Fruit fly (Drosophila melanogaster) whole organism: ENCODE measurements around the gene CG31882.

Experiments used
- CG8478 ChIP-seq: fragments of >200 bp; optimal IDR thresholded peaks from 2 replicates; lab custom pipeline; 2018; ENCODE audit warnings: inconsistent platforms
- Dll ChIP-seq: fragments of >200 bp; optimal IDR thresholded peaks from 2 replicates; lab custom pipeline; 2017
- EcR ChIP-seq, 2 experiments: fragments of >200 bp; optimal IDR thresholded peaks; 2 replicates each; lab custom pipeline; 2017; ENCODE audit warnings: missing biosample characterization in 2 of 2, missing genetic modification characterization in 2 of 2, missing genetic modification reagents in 2 of 2
- pan ChIP-seq: fragments of >200 bp; optimal IDR thresholded peaks from 2 replicates; lab custom pipeline; 2017
- psq ChIP-seq: fragments of >200 bp; optimal IDR thresholded peaks from 2 replicates; lab custom pipeline; 2017
- usp ChIP-seq: fragments of >200 bp; optimal IDR thresholded peaks from 2 replicates; lab custom pipeline; 2017; ENCODE audit warnings: missing biosample characterization, missing genetic modification characterization, mixed read lengths

The CG31882 gene

dm6 chr2L:9601220-9601619, 23.9 kb downstream of the CG31882 start:
- TF ChIP-seq usp (GFP tag; lab: Kevin White, UChicago) (no peak), pan (no peak), CG8478 (lab: Kevin White, UChicago) (no peak), Dll (lab: Kevin White, UChicago) (no peak), EcR (GFP tag; optimal IDR thresholded peaks at IDR 0.05; lab: Kevin White, UChicago) (no peak), psq (no peak)

- no peak for TF ChIP-seq usp (GFP tag; lab: Kevin White, UChicago)
- TF ChIP-seq psq: no peak
- TF ChIP-seq EcR (GFP tag; optimal IDR thresholded peaks at IDR 0.05; lab: Kevin White, UChicago): no peak
- no peak for TF ChIP-seq Dll (lab: Kevin White, UChicago)
- TF ChIP-seq CG8478 (lab: Kevin White, UChicago): no peak
- no peak for TF ChIP-seq pan
Observed at dm6 chr2L:9600772-9601171, 24.3 kb downstream of the CG31882 start, which contains the start of gene CG4382. Gene CG4382, minus strand, starts transcription at chr2L:9600872.

dm6 chr2L:9598390-9598789, 26.7 kb downstream of the CG31882 start:
- TF ChIP-seq pan (no peak), EcR (GFP tag; optimal IDR thresholded peaks at IDR 0.05; lab: Kevin White, UChicago) (no peak), CG8478 (lab: Kevin White, UChicago) (no peak), Dll (lab: Kevin White, UChicago) (no peak), psq (no peak), usp (GFP tag; lab: Kevin White, UChicago) (no peak)

- TF ChIP-seq Dll (lab: Kevin White, UChicago) (no peak), EcR (GFP tag; optimal IDR thresholded peaks at IDR 0.05; lab: Kevin White, UChicago) (no peak), psq (no peak), CG8478 (lab: Kevin White, UChicago) (no peak), pan (no peak), usp (GFP tag; lab: Kevin White, UChicago) (no peak)
Observed at dm6 chr2L:9594625-9595300, 30.3 kb downstream of the CG31882 start.

- TF ChIP-seq psq (no peak), Dll (lab: Kevin White, UChicago) (no peak), CG8478 (lab: Kevin White, UChicago) (no peak), usp (GFP tag; lab: Kevin White, UChicago) (no peak), EcR (GFP tag; optimal IDR thresholded peaks at IDR 0.05; lab: Kevin White, UChicago) (no peak), pan (no peak)
Observed at dm6 chr2L:9591146-9591545, 33.9 kb downstream of the CG31882 start.

- TF ChIP-seq Dll (lab: Kevin White, UChicago) (no peak), EcR (GFP tag; optimal IDR thresholded peaks at IDR 0.05; lab: Kevin White, UChicago) (no peak), usp (GFP tag; lab: Kevin White, UChicago) (no peak), psq (no peak), pan (no peak), CG8478 (lab: Kevin White, UChicago) (no peak)
Observed at dm6 chr2L:9589176-9589575, 35.9 kb downstream of the CG31882 start, which contains the start of gene CG3841. Gene CG3841, plus strand, starts transcription at chr2L:9589476.

dm6 chr2L:9585942-9586341, 39.1 kb downstream of the CG31882 start:
- TF ChIP-seq psq (no peak), pan (no peak), EcR (GFP tag; optimal IDR thresholded peaks at IDR 0.05; lab: Kevin White, UChicago) (no peak), Dll (lab: Kevin White, UChicago) (no peak), CG8478 (lab: Kevin White, UChicago) (no peak), usp (GFP tag; lab: Kevin White, UChicago) (no peak)

- TF ChIP-seq psq (no peak), usp (GFP tag; lab: Kevin White, UChicago) (no peak), EcR (GFP tag; optimal IDR thresholded peaks at IDR 0.05; lab: Kevin White, UChicago) (no peak), pan (no peak), Dll (lab: Kevin White, UChicago) (no peak), CG8478 (lab: Kevin White, UChicago) (no peak)
Observed at dm6 chr2L:9584098-9584703, 40.9 kb downstream of the CG31882 start.

- no peak for TF ChIP-seq usp (GFP tag; lab: Kevin White, UChicago)
- TF ChIP-seq pan: no peak
- no peak for TF ChIP-seq EcR (GFP tag; optimal IDR thresholded peaks at IDR 0.05; lab: Kevin White, UChicago)
- no peak for TF ChIP-seq Dll (lab: Kevin White, UChicago)
- TF ChIP-seq CG8478 (lab: Kevin White, UChicago): no peak
- no peak for TF ChIP-seq psq
Observed at dm6 chr2L:9581582-9581981, 43.5 kb downstream of the CG31882 start, which contains the start of gene gcm. Gene gcm, minus strand, starts transcription at chr2L:9581745.

dm6 chr2L:9579538-9579937, 45.5 kb downstream of the CG31882 start, which contains the start of gene CG31709:
Gene CG31709, minus strand, starts transcription at chr2L:9579638.
- TF ChIP-seq EcR (GFP tag; optimal IDR thresholded peaks at IDR 0.05; lab: Kevin White, UChicago): no peak
- no peak for TF ChIP-seq usp (GFP tag; lab: Kevin White, UChicago)
- TF ChIP-seq pan: no peak
- no peak for TF ChIP-seq psq
- no peak for TF ChIP-seq Dll (lab: Kevin White, UChicago)
- TF ChIP-seq CG8478 (lab: Kevin White, UChicago): no peak

dm6 chr2L:9576269-9576933, 48.7 kb downstream of the CG31882 start, which contains the start of gene Mtpalpha:
Gene Mtpalpha, minus strand, starts transcription at chr2L:9576769.
- TF ChIP-seq usp (GFP tag; lab: Kevin White, UChicago) (no peak), EcR (GFP tag; optimal IDR thresholded peaks at IDR 0.05; lab: Kevin White, UChicago) (no peak), Dll (lab: Kevin White, UChicago) (no peak)
